Fruit fly (Drosophila melanogaster): ENCODE results near the gene fbl.

dm6 chr3L:20440902-20441429, 56.7 kb downstream of the fbl start:
- no peak for TF ChIP-seq CG8478 (optimal IDR thresholded peaks at IDR 0.05)
- TF ChIP-seq CTCF (optimal IDR thresholded peaks at IDR 0.05) = no peak

Data from S2 (cell line).